Worm (Caenorhabditis elegans) whole organism, early embryonic: ENCODE data around the gene F14E5.8.

Experiments
- B0310.2 ChIP-seq: sonication (generic microtip); optimal IDR thresholded peaks from 2 replicates; lab custom pipeline; 2016; ENCODE audit warnings: mild to moderate bottlenecking, missing genetic modification characterization, missing compliant biosample characterization
- F13C5.2 ChIP-seq: sonication (generic microtip); optimal IDR thresholded peaks from 2 replicates; lab custom pipeline; 2017; ENCODE audit warnings: mild to moderate bottlenecking, missing genetic modification characterization, inconsistent platforms, missing compliant biosample characterization
- ama-1 ChIP-seq: fragments of 150-350 bp; optimal IDR thresholded peaks from 2 replicates; lab custom pipeline; 2014
- ceh-36 ChIP-seq: sonication (generic microtip); optimal IDR thresholded peaks from 2 replicates; lab custom pipeline; 2016; ENCODE audit warnings: missing genetic modification characterization, inconsistent platforms, missing compliant biosample characterization
- flt-1 ChIP-seq: fragments of 200-800 bp; sonication (Bioruptor generic); IDR thresholded peaks from 2 replicates; pipeline ENCODE4 v1.3.6; 2022; ENCODE audit warnings: missing genetic modification characterization, missing compliant biosample characterization
- hmbx-1 ChIP-seq: sonication (generic microtip); optimal IDR thresholded peaks from 2 replicates; lab custom pipeline; 2016; ENCODE audit warnings: mild to moderate bottlenecking, missing genetic modification characterization, missing compliant biosample characterization
- hmg-4 ChIP-seq: fragments of 200-800 bp; sonication (Bioruptor generic); optimal IDR thresholded peaks from 2 replicates; lab custom pipeline; 2018; ENCODE audit warnings: mild to moderate bottlenecking, missing genetic modification characterization, missing compliant biosample characterization
- pes-1 ChIP-seq: fragments of 200-800 bp; sonication (Bioruptor generic); IDR thresholded peaks from 2 replicates; pipeline ENCODE4 v1.3.6; 2022; ENCODE audit warnings: missing genetic modification reagents, missing genetic modification characterization, missing compliant biosample characterization
- sea-1 ChIP-seq: fragments of 200-800 bp; sonication (Bioruptor generic); conservative IDR thresholded peaks from 2 replicates; pipeline ENCODE4 v1.3.6; 2022; ENCODE audit warnings: missing genetic modification characterization, missing compliant biosample characterization

DNA sequence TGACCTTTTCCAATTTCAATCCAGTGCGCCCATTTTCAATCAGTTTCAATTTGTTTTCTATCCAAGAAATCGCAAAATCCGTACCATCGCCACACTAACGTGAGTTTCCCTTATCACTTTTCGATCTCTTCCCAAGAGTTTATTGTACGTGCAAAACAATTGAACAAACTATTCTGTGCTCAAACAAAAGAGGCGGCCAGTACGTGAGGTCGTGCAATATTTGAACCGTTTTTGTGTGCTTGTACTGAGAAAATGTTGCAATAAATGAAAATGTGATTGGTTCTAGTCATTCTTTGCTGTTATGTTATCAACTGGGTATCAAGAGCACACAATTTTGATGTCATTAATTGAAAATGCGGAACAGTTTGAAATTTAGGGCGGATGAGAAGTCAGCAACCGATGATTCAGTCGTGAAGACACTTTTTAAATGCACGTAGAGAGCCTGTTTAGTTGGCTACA, 29.8 kb downstream of the F14E5.8 start, which contains the start of gene F22B5.4:
- TF ChIP-seq hmbx-1 (tag; lab: Kevin White, UChicago) (no peak), ama-1 (lab: Kevin White, UChicago) (no peak), sea-1 (no peak), flt-1 (no peak), F13C5.2 (tag; lab: Kevin White, UChicago) (no peak), pes-1 (GFP tag; lab: Robert Waterston, UW) (no peak), ceh-36 (no peak), hmg-4 (GFP tag; lab: Kevin White, UChicago) (no peak), B0310.2 (tag; lab: Kevin White, UChicago) (no peak)
